Worm (Caenorhabditis elegans) whole organism, L4 larva: ENCODE data around the gene srw-136.

Experiments used
- lin-38 ChIP-seq: fragments of 200-800 bp; sonication (Bioruptor generic); IDR thresholded peaks from 2 replicates; pipeline ENCODE4 v1.3.6; 2022; ENCODE audit warnings: missing genetic modification reagents, missing genetic modification characterization, missing compliant biosample characterization
- mdt-29 ChIP-seq: fragments of 200-800 bp; sonication (Bioruptor generic); IDR thresholded peaks from 2 replicates; pipeline ENCODE4 v1.3.6; 2022; ENCODE audit warnings: missing genetic modification reagents, missing genetic modification characterization, missing compliant biosample characterization

- TF ChIP-seq lin-38: no peak
- no peak for TF ChIP-seq mdt-29 (GFP tag; lab: Robert Waterston, UW)
Observed at ce11 chrV:3038058-3038457, 27.7 kb upstream of the srw-136 start.
